In genomic region chrIII:4414041-4414440, ce11 we compare ENCODE assay signal across 1 worm cellular context.
A peak's percentile ranks its signal among the peaks of the same experiment; 100 is the strongest.
TF ChIP-seq lines count a peak whose summit lies in the region.

No protein-coding gene starts in this region.

TF ChIP-seq in whole organism, L1 larva, 84 proteins besides CTCF, POLR2A, EP300 and RAD21 (continued from another document):
- TF ChIP-seq nhr-20 (tag; optimal IDR thresholded peaks at IDR 0.05; lab: Kevin White, UChicago), result peak; percentile 52
- peak; percentile 13 for TF ChIP-seq sox-4 (tag; optimal IDR thresholded peaks at IDR 0.05; lab: Kevin White, UChicago)
- TF ChIP-seq snpc-4 (tag; optimal IDR thresholded peaks at IDR 0.05; lab: Kevin White, UChicago), result peak; percentile 98
- TF ChIP-seq nhr-19 (GFP tag; conservative IDR thresholded peaks at IDR 0.05; lab: Robert Waterston, UW), result peak; percentile 86
- TF ChIP-seq aly-2 (tag; optimal IDR thresholded peaks at IDR 0.05; lab: Kevin White, UChicago), result peak; percentile 5
- TF ChIP-seq snu-23 (GFP tag; optimal IDR thresholded peaks at IDR 0.05; lab: Kevin White, UChicago), result peak; percentile 55
- peak; percentile 23 for TF ChIP-seq rnt-1 (tag; optimal IDR thresholded peaks at IDR 0.05; lab: Kevin White, UChicago)
- peak; percentile 11 for TF ChIP-seq fos-1 (tag; optimal IDR thresholded peaks at IDR 0.05; lab: Kevin White, UChicago)
- peak; percentile 50 for TF ChIP-seq mep-1 (tag; optimal IDR thresholded peaks at IDR 0.05; lab: Kevin White, UChicago)
- TF ChIP-seq isw-1 (GFP tag; IDR thresholded peaks at IDR 0.05; lab: Robert Waterston, UW), result peak; percentile 41
- TF ChIP-seq lin-35 (GFP tag; optimal IDR thresholded peaks at IDR 0.05; lab: Kevin White, UChicago), result peak; percentile 3 to 46
- peak; percentile 47 for TF ChIP-seq C16A3.4 (tag; optimal IDR thresholded peaks at IDR 0.05; lab: Kevin White, UChicago)
- peak; percentile 51 for TF ChIP-seq xbp-1 (tag; optimal IDR thresholded peaks at IDR 0.05; lab: Kevin White, UChicago)
- TF ChIP-seq dsc-1 (tag; optimal IDR thresholded peaks at IDR 0.05; lab: Kevin White, UChicago), result peak; percentile 65
- peak; percentile 65 for TF ChIP-seq swsn-7 (tag; optimal IDR thresholded peaks at IDR 0.05; lab: Kevin White, UChicago)
- peak; percentile 9 for TF ChIP-seq lin-13 (GFP tag; optimal IDR thresholded peaks at IDR 0.05; lab: Kevin White, UChicago)
- TF ChIP-seq ztf-4 (tag; optimal IDR thresholded peaks at IDR 0.05; lab: Kevin White, UChicago), result peak; percentile 34
- peak; percentile 33 for TF ChIP-seq tbx-2 (tag; optimal IDR thresholded peaks at IDR 0.05; lab: Kevin White, UChicago)
- TF ChIP-seq nhr-71 (tag; optimal IDR thresholded peaks at IDR 0.05; lab: Kevin White, UChicago), result peak; percentile 73
- peak in 1 of 6 experiments; percentile 16 for TF ChIP-seq elt-3 (tag; optimal IDR thresholded peaks at IDR 0.05; lab: Kevin White, UChicago)
- peak; percentile 40 to 51 for TF ChIP-seq lsy-2 (tag; optimal IDR thresholded peaks at IDR 0.05; lab: Kevin White, UChicago)
- 0 out of 2 replicates have a peak, but pooled peaks have one; percentile 37 for TF ChIP-seq ceh-88 (GFP tag; IDR thresholded peaks at IDR 0.05; lab: Robert Waterston, UW)
TF ChIP-seq in whole organism, L1 larva: peak in this region for 38; not testable (repeated sequence) for 46.
